Worm (Caenorhabditis elegans): ENCODE results near the gene npr-35.

The npr-35 gene

DNA sequence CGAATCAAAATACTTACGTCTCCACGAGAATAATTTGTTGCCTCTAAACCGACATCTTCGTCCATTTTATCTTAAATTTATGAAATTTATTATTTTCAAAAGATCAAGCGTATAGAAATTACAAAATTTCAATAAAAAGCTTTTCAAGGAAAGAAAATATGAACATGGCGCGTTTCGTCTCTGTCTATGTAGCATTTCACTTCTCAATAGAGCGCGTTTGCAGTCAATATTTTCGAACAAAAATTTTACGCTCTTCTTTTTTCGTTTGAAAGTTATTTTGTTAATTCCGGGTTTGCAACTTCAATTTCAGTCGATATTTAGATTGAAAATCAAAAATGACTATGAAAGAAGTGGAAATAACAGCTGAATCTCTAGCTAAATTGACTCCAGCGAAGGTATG is 30.6 kb downstream of the npr-35 start, which contains the start of the genes hcf-1 and swd-2.2 (continued):
- TF ChIP-seq efl-1 (optimal IDR thresholded peaks at IDR 0.05) (peak; percentile 33 to 50), efl-1 (GFP tag; optimal IDR thresholded peaks at IDR 0.05 in 1 of 2) (peak; percentile 64 to 95), mep-1 (tag; optimal IDR thresholded peaks at IDR 0.05) (peak; percentile 48), ets-5 (GFP tag; IDR thresholded peaks at IDR 0.05) (no peak), lin-35 (GFP tag; optimal IDR thresholded peaks at IDR 0.05) (peak; percentile 41 to 79), C16A3.4 (tag; optimal IDR thresholded peaks at IDR 0.05) (peak; percentile 61), alr-1 (tag; optimal IDR thresholded peaks at IDR 0.05; ENCODE audit: borderline replicate concordance) (no peak), egl-13 (tag; optimal IDR thresholded peaks at IDR 0.05) (no peak), unc-130 (tag; optimal IDR thresholded peaks at IDR 0.05) (no peak), ceh-8 (GFP tag; optimal IDR thresholded peaks at IDR 0.05) (no peak), nhr-237 (tag; optimal IDR thresholded peaks at IDR 0.05) (no peak), sox-4 (tag; optimal IDR thresholded peaks at IDR 0.05) (no peak), tbx-2 (tag; optimal IDR thresholded peaks at IDR 0.05) (no peak), ceh-88 (GFP tag; IDR thresholded peaks at IDR 0.05) (no peak), blmp-1 (tag; optimal IDR thresholded peaks at IDR 0.05) (peak; percentile 63), tlp-1 (tag; optimal IDR thresholded peaks at IDR 0.05) (no peak), nhr-77 (tag; optimal IDR thresholded peaks at IDR 0.05) (peak; percentile 27), xbp-1 (tag; optimal IDR thresholded peaks at IDR 0.05) (peak; percentile 21), ceh-90 (tag; optimal IDR thresholded peaks at IDR 0.05) (no peak), nhr-12 (tag; optimal IDR thresholded peaks at IDR 0.05) (no peak), lin-15B (tag; optimal IDR thresholded peaks at IDR 0.05) (peak; percentile 39), fkh-8 (tag; optimal IDR thresholded peaks at IDR 0.05) (no peak), dsc-1 (tag; optimal IDR thresholded peaks at IDR 0.05) (no peak), dpl-1 (GFP tag; optimal IDR thresholded peaks at IDR 0.05) (peak; percentile 41 to 77 (median 61)), F16B12.6 (tag; optimal IDR thresholded peaks at IDR 0.05) (peak; percentile 21), nhr-11 (tag; optimal IDR thresholded peaks at IDR 0.05) (no peak), nhr-20 (tag; optimal IDR thresholded peaks at IDR 0.05) (peak; percentile 3), Y116A8C.19 (tag; optimal IDR thresholded peaks at IDR 0.05; ENCODE audit: borderline replicate concordance) (no peak), skn-1 (tag; optimal IDR thresholded peaks at IDR 0.05) (no peak), grh-1 (GFP tag; IDR thresholded peaks at IDR 0.05) (no peak), rnt-1 (tag; optimal IDR thresholded peaks at IDR 0.05) (no peak), lin-39 (tag; optimal IDR thresholded peaks at IDR 0.05) (no peak)

DNA sequence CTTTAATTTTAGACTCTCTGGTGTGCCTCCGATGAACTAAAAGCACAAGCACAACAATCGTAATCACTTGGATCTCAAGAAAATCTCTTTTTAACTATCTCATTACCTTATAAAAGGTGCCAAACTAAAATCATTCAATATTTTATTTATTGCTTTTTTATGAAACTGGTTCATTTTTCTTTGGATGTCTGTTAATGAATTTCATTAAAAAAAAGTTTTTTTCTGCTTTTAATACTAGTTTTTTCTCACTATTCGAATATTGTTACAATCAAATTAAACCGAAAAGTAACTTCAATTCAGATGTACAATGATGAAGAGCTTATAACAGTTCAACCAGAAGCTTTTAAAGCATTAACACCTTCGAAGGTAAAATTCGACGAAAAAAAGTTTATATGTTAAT is 32.1 kb downstream of the npr-35 start, which contains the start of gene swd-2.1:
Gene swd-2.1 (plus strand): TSS at position 301 of the 400 bp plus-strand sequence.
- TF ChIP-seq hpl-2 (GFP tag; optimal IDR thresholded peaks at IDR 0.05) (no peak), nhr-84 (tag; optimal IDR thresholded peaks at IDR 0.05) (no peak), nhr-71 (tag; optimal IDR thresholded peaks at IDR 0.05) (no peak), dpl-1 (GFP tag; optimal IDR thresholded peaks at IDR 0.05) (no peak), ceh-8 (GFP tag; optimal IDR thresholded peaks at IDR 0.05) (no peak), ceh-63 (GFP tag; optimal IDR thresholded peaks at IDR 0.05) (no peak)

DNA sequence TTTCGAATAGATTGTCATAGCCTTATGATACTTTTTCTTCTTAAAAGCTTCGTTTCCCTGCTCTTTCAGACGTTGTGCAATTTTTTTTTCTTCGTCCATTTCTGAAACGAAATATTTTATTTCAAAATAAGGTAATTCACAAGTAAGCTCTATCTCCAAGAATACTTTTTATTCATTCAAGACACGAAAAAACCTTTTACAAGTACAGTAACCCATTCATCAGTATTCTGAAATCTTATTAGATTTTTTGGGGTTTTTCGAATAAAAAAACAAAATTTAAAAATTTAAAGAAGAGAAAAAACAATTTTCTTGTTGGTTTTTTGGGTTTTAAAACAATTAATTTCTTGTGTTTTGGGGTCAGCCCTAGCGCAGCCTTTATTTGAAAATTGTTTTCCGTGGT is 35.2 kb downstream of the npr-35 start, which contains the start of gene rpap-3:
Gene rpap-3 (minus strand): TSS at position 101 of the 400 bp plus-strand sequence.
- TF ChIP-seq nhr-28 (tag; optimal IDR thresholded peaks at IDR 0.05) (no peak), fkh-10 (GFP tag; optimal IDR thresholded peaks at IDR 0.05) (no peak), fkh-4 (tag; optimal IDR thresholded peaks at IDR 0.05; ENCODE audit: borderline replicate concordance) (no peak)

DNA sequence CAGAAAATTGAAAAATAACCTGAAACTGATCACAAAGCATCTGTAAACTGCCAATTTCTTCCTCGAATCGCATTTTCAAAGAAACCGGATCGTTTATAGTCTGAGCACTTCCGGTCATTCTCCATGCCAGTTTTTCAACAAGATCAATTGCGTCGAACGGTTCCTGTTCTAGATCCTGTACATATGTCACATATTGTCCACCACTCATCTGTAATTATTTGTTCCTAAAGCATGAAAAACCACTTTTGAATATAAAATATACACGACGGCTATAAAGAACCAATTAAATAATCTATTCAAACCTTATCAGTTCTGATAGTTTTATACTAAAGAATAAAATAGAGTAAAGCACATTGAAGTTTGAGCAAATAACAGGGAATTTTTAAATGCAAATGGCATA is 38.7 kb downstream of the npr-35 start, which contains the start of gene sec-10:
Gene sec-10 (minus strand): TSS at position 208 of the 400 bp plus-strand sequence.
- TF ChIP-seq ces-1 (GFP tag; optimal IDR thresholded peaks at IDR 0.05) (no peak), nhr-71 (tag; optimal IDR thresholded peaks at IDR 0.05) (no peak), nhr-28 (tag; optimal IDR thresholded peaks at IDR 0.05) (no peak), fkh-4 (tag; optimal IDR thresholded peaks at IDR 0.05; ENCODE audit: borderline replicate concordance) (no peak), mdl-1 (tag; optimal IDR thresholded peaks at IDR 0.05) (no peak), lin-35 (GFP tag; optimal IDR thresholded peaks at IDR 0.05) (peak in 1 of 2 experiments; percentile 12), lin-13 (GFP tag; optimal IDR thresholded peaks at IDR 0.05) (peak; percentile 3), efl-3 (GFP tag; optimal IDR thresholded peaks at IDR 0.05) (no peak), blmp-1 (tag; optimal IDR thresholded peaks at IDR 0.05) (no peak), unc-86 (tag; optimal IDR thresholded peaks at IDR 0.05) (no peak), C16A3.4 (tag; optimal IDR thresholded peaks at IDR 0.05) (no peak)

Measured in whole organism, L1 larva.